Worm (Caenorhabditis elegans): Measurements from ENCODE around the gene apc-10.

DNA sequence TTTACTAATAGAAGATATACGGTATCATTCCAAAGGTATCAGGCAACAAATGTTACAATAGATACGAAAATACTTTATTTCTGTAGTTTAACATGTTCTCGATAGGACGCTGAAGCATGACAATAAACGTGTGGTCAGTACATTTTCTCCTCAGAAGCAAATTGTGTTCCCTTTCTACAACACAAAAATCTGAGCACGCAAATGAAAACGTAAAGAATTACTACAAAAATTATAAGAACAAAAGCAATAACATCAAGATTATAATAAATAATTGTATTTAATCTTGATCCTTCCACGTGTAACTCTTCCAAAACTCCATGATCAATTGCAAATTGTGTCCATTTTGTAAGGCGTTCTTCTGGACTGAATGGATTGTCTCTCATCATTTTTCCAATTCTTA lies 46.4 kb downstream of the apc-10 start:
- TF ChIP-seq pha-4 (GFP tag; IDR thresholded peaks at IDR 0.05) (no peak), pha-4 (tag; optimal IDR thresholded peaks at IDR 0.05) (no peak), skn-1 (tag; optimal IDR thresholded peaks at IDR 0.05) (no peak), daf-12 (tag; optimal IDR thresholded peaks at IDR 0.05) (no peak)
